Worm (Caenorhabditis elegans) whole organism, L4 larva: Measurements from ENCODE around the gene col-158.

Source experiments
- D1046.2 ChIP-seq: fragments of 200-800 bp; sonication (Bioruptor generic); IDR thresholded peaks from 2 replicates; pipeline ENCODE4 v1.3.6; 2022; ENCODE audit warnings: missing genetic modification characterization, missing compliant biosample characterization
- F10B5.3 ChIP-seq: sonication (generic microtip); optimal IDR thresholded peaks from 2 replicates; lab custom pipeline; 2016; ENCODE audit warnings: mild to moderate bottlenecking, missing genetic modification characterization, missing compliant biosample characterization
- F37D6.2 ChIP-seq: sonication (generic microtip); optimal IDR thresholded peaks from 2 replicates; lab custom pipeline; 2016; ENCODE audit warnings: mild to moderate bottlenecking, missing genetic modification characterization, missing compliant biosample characterization
- T20F7.1 ChIP-seq: fragments of 200-800 bp; sonication (Bioruptor generic); optimal IDR thresholded peaks from 2 replicates; lab custom pipeline; 2018; ENCODE audit warnings: mild to moderate bottlenecking, missing genetic modification characterization, missing compliant biosample characterization
- T26A8.4 ChIP-seq: fragments of 200-800 bp; sonication (Bioruptor generic); IDR thresholded peaks from 2 replicates; pipeline ENCODE4 v1.3.6; 2022; ENCODE audit warnings: missing genetic modification characterization, missing compliant biosample characterization
- Y105C5A.15 ChIP-seq: fragments of 200-800 bp; sonication (Bioruptor generic); IDR thresholded peaks from 2 replicates; pipeline ENCODE4 v1.3.6; 2022; ENCODE audit warnings: missing genetic modification characterization, missing compliant biosample characterization
- ZK337.2 ChIP-seq: fragments of 200-800 bp; sonication (Bioruptor generic); IDR thresholded peaks from 2 replicates; pipeline ENCODE4 v1.3.6; 2022; ENCODE audit warnings: missing genetic modification reagents, missing genetic modification characterization, missing compliant biosample characterization
- ZK546.5 ChIP-seq, 2 experiments: sonication (generic microtip); optimal IDR thresholded peaks; 2 replicates each; lab custom pipeline; 2017; ENCODE audit warnings: missing biosample characterization in 2 of 2, missing genetic modification characterization in 2 of 2
- arid-1 ChIP-seq: fragments of 200-800 bp; sonication (Bioruptor generic); conservative IDR thresholded peaks from 2 replicates; pipeline ENCODE4 v1.3.6; 2022; ENCODE audit warnings: missing genetic modification reagents, missing genetic modification characterization, missing compliant biosample characterization
- attf-4 ChIP-seq: sonication (generic microtip); optimal IDR thresholded peaks from 3 replicates; lab custom pipeline; 2017; ENCODE audit warnings: missing biosample characterization, missing genetic modification characterization
- daf-12 ChIP-seq: fragments of 150-350 bp; optimal IDR thresholded peaks from 2 replicates; lab custom pipeline; 2014; ENCODE audit warnings: missing biosample characterization, missing genetic modification reagents, missing genetic modification characterization
- daf-16 ChIP-seq, 3 experiments: sonication (generic microtip); optimal IDR thresholded peaks; 2 replicates each; lab custom pipeline; 2016 to 2017; ENCODE audit warnings: missing genetic modification characterization in 3 of 3, missing genetic modification reagents in 3 of 3, mild to moderate bottlenecking in 2 of 3, missing compliant biosample characterization in 2 of 3, missing biosample characterization in 1 of 3, moderate library complexity in 1 of 3
- duxl-1 ChIP-seq: sonication (generic microtip); optimal IDR thresholded peaks from 2 replicates; lab custom pipeline; 2016; ENCODE audit warnings: mild to moderate bottlenecking, missing genetic modification characterization, moderate library complexity, missing compliant biosample characterization; ENCODE audit not compliant: poor library complexity
- dve-1 ChIP-seq: sonication (generic microtip); optimal IDR thresholded peaks from 2 replicates; lab custom pipeline; 2017; ENCODE audit warnings: antibody characterized with exemption, mild to moderate bottlenecking, missing genetic modification characterization, missing compliant biosample characterization; ENCODE audit not compliant: insufficient read depth
- egl-27 ChIP-seq: sonication (generic microtip); optimal IDR thresholded peaks from 3 replicates; lab custom pipeline; 2017; ENCODE audit warnings: missing biosample characterization, missing genetic modification reagents, missing genetic modification characterization
- gei-8 ChIP-seq: fragments of 200-800 bp; sonication (Bioruptor generic); optimal IDR thresholded peaks from 2 replicates; lab custom pipeline; 2018; ENCODE audit warnings: mild to moderate bottlenecking, missing genetic modification characterization, missing compliant biosample characterization
- hif-1 ChIP-seq, 2 experiments: sonication (generic microtip); optimal IDR thresholded peaks; 2 replicates each; lab custom pipeline; 2016 to 2017; ENCODE audit warnings: missing compliant biosample characterization in 2 of 2, missing genetic modification characterization in 2 of 2, missing genetic modification reagents in 2 of 2, missing genotype in 2 of 2, mild to moderate bottlenecking in 1 of 2
- hlh-11 ChIP-seq: fragments of 200-800 bp; sonication (Bioruptor generic); optimal IDR thresholded peaks from 2 replicates; lab custom pipeline; 2018; ENCODE audit warnings: mild to moderate bottlenecking, missing genetic modification characterization, missing compliant biosample characterization
- hlh-30 ChIP-seq: sonication (generic microtip); optimal IDR thresholded peaks from 2 replicates; lab custom pipeline; 2017; ENCODE audit warnings: antibody characterized with exemption, mild to moderate bottlenecking, missing genetic modification characterization, missing compliant biosample characterization; ENCODE audit not compliant: insufficient read depth
- lin-15B ChIP-seq: fragments of 150-350 bp; sonication (generic microtip); optimal IDR thresholded peaks from 3 replicates; lab custom pipeline; 2014; ENCODE audit warnings: missing biosample characterization, missing genetic modification characterization
- lin-29 ChIP-seq: fragments of 200-800 bp; sonication (Bioruptor generic); IDR thresholded peaks from 2 replicates; pipeline ENCODE4 v1.3.6; 2022; ENCODE audit warnings: missing genetic modification reagents, missing genetic modification characterization, missing compliant biosample characterization
- lir-3 ChIP-seq: sonication (generic microtip); optimal IDR thresholded peaks from 2 replicates; lab custom pipeline; 2016; ENCODE audit warnings: mild to moderate bottlenecking, missing genetic modification characterization, missing compliant biosample characterization
- lsy-2 ChIP-seq, 2 experiments: fragments of 150-350 bp in 1 of 2; sonication (generic microtip) in 1 of 2; optimal IDR thresholded peaks; 2 replicates each; lab custom pipeline; 2014 to 2017; ENCODE audit warnings: missing biosample characterization in 2 of 2, missing genetic modification characterization in 2 of 2
- madf-5 ChIP-seq, 2 experiments: fragments of 200-800 bp; sonication (Bioruptor generic); IDR thresholded peaks; 2 replicates each; pipeline ENCODE4 v1.3.6; 2022; ENCODE audit warnings: missing compliant biosample characterization in 2 of 2, missing genetic modification characterization in 2 of 2
- madf-9 ChIP-seq: fragments of 200-800 bp; sonication (Bioruptor generic); conservative IDR thresholded peaks from 2 replicates; pipeline ENCODE4 v1.3.6; 2022; ENCODE audit warnings: missing genetic modification reagents, missing genetic modification characterization, missing compliant biosample characterization
- mdl-1 ChIP-seq, 2 experiments: fragments of 150-350 bp in 1 of 2; sonication (generic microtip) in 1 of 2; optimal IDR thresholded peaks; 2 replicates each; lab custom pipeline; 2014 to 2017; ENCODE audit warnings: missing biosample characterization in 2 of 2, missing genetic modification characterization in 2 of 2
- nhr-111 ChIP-seq: fragments of 200-800 bp; sonication (Bioruptor generic); optimal IDR thresholded peaks from 2 replicates; lab custom pipeline; 2018; ENCODE audit warnings: mild to moderate bottlenecking, missing genetic modification characterization, missing compliant biosample characterization
- nhr-237 ChIP-seq: sonication (generic microtip); optimal IDR thresholded peaks from 2 replicates; lab custom pipeline; 2017; ENCODE audit warnings: missing biosample characterization, missing genetic modification characterization
- nhr-28 ChIP-seq: fragments of 150-350 bp; optimal IDR thresholded peaks from 2 replicates; lab custom pipeline; 2014; ENCODE audit warnings: missing biosample characterization, missing genetic modification characterization
- nhr-48 ChIP-seq: sonication (generic microtip); optimal IDR thresholded peaks from 2 replicates; lab custom pipeline; 2016; ENCODE audit warnings: mild to moderate bottlenecking, missing genetic modification characterization, missing compliant biosample characterization
- nhr-6 ChIP-seq: fragments of 150-350 bp; optimal IDR thresholded peaks from 2 replicates; lab custom pipeline; 2014; ENCODE audit warnings: missing biosample characterization, missing genetic modification characterization
- pha-4 ChIP-seq, 2 experiments: fragments of 150-350 bp in 1 of 2; fragments of 200-800 bp in 1 of 2; sonication (Bioruptor generic) in 1 of 2; IDR thresholded peaks in 1 of 2; optimal IDR thresholded peaks in 1 of 2; 2 replicates each; pipeline versions ENCODE4 v1.3.6 to Lab custom; 2014 to 2022; ENCODE audit warnings: missing genetic modification characterization in 2 of 2, missing genetic modification reagents in 2 of 2, missing biosample characterization in 1 of 2, missing compliant biosample characterization in 1 of 2
- php-3 ChIP-seq: fragments of 200-800 bp; sonication (Bioruptor generic); IDR thresholded peaks from 2 replicates; pipeline ENCODE4 v1.3.6; 2022; ENCODE audit warnings: missing genetic modification reagents, missing genetic modification characterization, missing compliant biosample characterization
- pqm-1 ChIP-seq: sonication (generic microtip); optimal IDR thresholded peaks from 2 replicates; lab custom pipeline; 2017; ENCODE audit warnings: missing biosample characterization, missing genetic modification characterization
- saeg-2 ChIP-seq: fragments of 200-800 bp; sonication (Bioruptor generic); IDR thresholded peaks from 2 replicates; pipeline ENCODE4 v1.3.6; 2022; ENCODE audit warnings: missing genetic modification reagents, missing genetic modification characterization, missing compliant biosample characterization
- sdz-12 ChIP-seq: fragments of 200-800 bp; sonication (Bioruptor generic); optimal IDR thresholded peaks from 2 replicates; lab custom pipeline; 2018; ENCODE audit warnings: mild to moderate bottlenecking, missing genetic modification characterization, missing compliant biosample characterization
- skn-1 ChIP-seq: fragments of 150-350 bp; optimal IDR thresholded peaks from 2 replicates; lab custom pipeline; 2014; ENCODE audit warnings: missing biosample characterization, missing genetic modification characterization
- spr-1 ChIP-seq: sonication (generic microtip); optimal IDR thresholded peaks from 2 replicates; lab custom pipeline; 2016; ENCODE audit warnings: mild to moderate bottlenecking, missing genetic modification characterization, missing compliant biosample characterization
- spr-3 ChIP-seq: fragments of 200-800 bp; sonication (Bioruptor generic); optimal IDR thresholded peaks from 2 replicates; lab custom pipeline; 2018; ENCODE audit warnings: mild to moderate bottlenecking, missing genetic modification characterization, missing compliant biosample characterization
- tra-1 ChIP-seq: fragments of 200-800 bp; sonication (Bioruptor generic); IDR thresholded peaks from 2 replicates; pipeline ENCODE4 v1.3.6; 2022; ENCODE audit warnings: missing genetic modification reagents, missing genetic modification characterization, missing compliant biosample characterization
- unc-39 ChIP-seq: sonication (generic microtip); optimal IDR thresholded peaks from 2 replicates; lab custom pipeline; 2017; ENCODE audit warnings: missing biosample characterization, missing genetic modification characterization
- unc-62 ChIP-seq, 3 experiments: fragments of 150-350 bp in 1 of 3; sonication (generic microtip); optimal IDR thresholded peaks in 2 of 3; peaks in 1 of 3; 1 replicate in 1 of 3; 2 replicates in 2 of 3; lab custom pipeline; 2014 to 2017; ENCODE audit warnings: missing biosample characterization in 3 of 3, missing genetic modification characterization in 3 of 3, missing genetic modification reagents in 3 of 3, missing genotype in 1 of 3
- vab-7 ChIP-seq: fragments of 200-800 bp; sonication (Bioruptor generic); IDR thresholded peaks from 2 replicates; pipeline ENCODE4 v1.3.6; 2022; ENCODE audit warnings: missing genetic modification reagents, missing genetic modification characterization, missing compliant biosample characterization
- zip-11 ChIP-seq: fragments of 200-800 bp; sonication (Bioruptor generic); IDR thresholded peaks from 2 replicates; pipeline ENCODE4 v1.3.6; 2022; ENCODE audit warnings: missing genetic modification characterization, missing compliant biosample characterization
- zip-2 ChIP-seq: fragments of 150-350 bp; optimal IDR thresholded peaks from 2 replicates; lab custom pipeline; 2014; ENCODE audit warnings: missing biosample characterization, missing genetic modification characterization
- ztf-7 ChIP-seq: fragments of 150-350 bp; optimal IDR thresholded peaks from 2 replicates; lab custom pipeline; 2014; ENCODE audit warnings: missing biosample characterization, missing genetic modification characterization

Gene col-158

DNA sequence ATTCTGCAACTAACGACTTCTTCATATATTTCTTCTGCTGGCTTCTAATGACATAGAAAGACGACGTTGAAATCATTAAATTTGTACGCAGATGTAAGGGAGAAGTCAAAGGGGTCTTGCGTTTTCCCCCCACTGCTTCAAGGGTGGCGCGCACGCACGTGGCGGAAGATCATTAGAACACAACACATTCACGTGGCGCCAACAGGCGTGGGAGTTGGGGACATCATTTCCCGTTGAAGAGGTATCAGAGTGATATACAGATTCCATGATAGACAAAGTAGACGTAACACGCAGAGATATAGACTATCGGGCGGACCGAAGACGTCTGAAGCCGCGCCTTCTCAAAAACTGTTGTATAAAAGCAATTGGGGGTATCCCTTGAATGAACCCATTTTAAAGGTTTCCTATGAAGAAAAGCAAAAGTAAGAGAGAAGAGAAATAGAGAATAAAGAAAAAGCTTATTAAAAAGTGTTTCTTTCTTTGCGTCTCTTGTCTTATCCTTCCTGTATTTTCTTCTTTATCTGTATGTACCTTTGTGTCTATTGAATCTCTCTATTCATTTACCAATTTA, 30.0 kb upstream of the col-158 start (continued):
- peak in 1 of 2 experiments; percentile 67 for TF ChIP-seq lsy-2 (tag; optimal IDR thresholded peaks at IDR 0.05; lab: Kevin White, UChicago)
- TF ChIP-seq nhr-111 = no peak
- TF ChIP-seq egl-27 = no peak
- TF ChIP-seq lin-15B (tag; lab: Kevin White, UChicago) = no peak
- TF ChIP-seq attf-4 (tag; lab: Kevin White, UChicago) = no peak
- no peak for TF ChIP-seq ztf-7 (tag; lab: Kevin White, UChicago)
- no peak for TF ChIP-seq madf-5 (GFP tag; IDR thresholded peaks at IDR 0.05; lab: Robert Waterston, UW)
- peak; percentile 99 for TF ChIP-seq nhr-48 (tag; lab: Kevin White, UChicago)
- TF ChIP-seq T26A8.4 (GFP tag; lab: Robert Waterston, UW) = peak; percentile 59
- TF ChIP-seq Y105C5A.15 = no peak
- no peak for TF ChIP-seq daf-12 (tag; lab: Kevin White, UChicago)
- no peak for TF ChIP-seq zip-11
- no peak for TF ChIP-seq lir-3 (tag; lab: Kevin White, UChicago)
- TF ChIP-seq mdl-1 (tag; optimal IDR thresholded peaks at IDR 0.05; lab: Kevin White, UChicago) = peak; percentile 88 to 92
- TF ChIP-seq zip-2 (tag; lab: Kevin White, UChicago) = no peak
- peak; percentile 32 for TF ChIP-seq nhr-28
- TF ChIP-seq pha-4 (GFP tag; IDR thresholded peaks at IDR 0.05; lab: Robert Waterston, UW) = no peak
- TF ChIP-seq pha-4 (tag; optimal IDR thresholded peaks at IDR 0.05; lab: Kevin White, UChicago) = no peak
- no peak for TF ChIP-seq F37D6.2 (tag; lab: Kevin White, UChicago)
- no peak for TF ChIP-seq madf-9 (GFP tag; lab: Robert Waterston, UW)
- TF ChIP-seq nhr-6 (tag; lab: Kevin White, UChicago) = no peak
- peak; percentile 31 for TF ChIP-seq sdz-12 (GFP tag; lab: Kevin White, UChicago)
- no peak for TF ChIP-seq spr-3 (GFP tag; lab: Kevin White, UChicago)
- TF ChIP-seq skn-1 = no peak
- TF ChIP-seq php-3 (GFP tag; lab: Robert Waterston, UW) = no peak
- no peak for TF ChIP-seq pqm-1 (tag; lab: Kevin White, UChicago)
- TF ChIP-seq ZK337.2 (GFP tag; lab: Robert Waterston, UW) = no peak
- peak; percentile 82 for TF ChIP-seq hlh-30 (tag; lab: Kevin White, UChicago)
- peak in 1 of 2 experiments; percentile 93 for TF ChIP-seq unc-62 (GFP tag; optimal IDR thresholded peaks at IDR 0.05 in 1 of 2; lab: Kevin White, UChicago)
- TF ChIP-seq unc-62 (tag; optimal IDR thresholded peaks at IDR 0.05; lab: Kevin White, UChicago) = no peak
- TF ChIP-seq saeg-2 (GFP tag; lab: Robert Waterston, UW) = 0 out of 2 replicates have a peak, but pooled peaks have one; percentile 5
- TF ChIP-seq duxl-1 (tag; lab: Kevin White, UChicago) = peak; percentile 28
- no peak for TF ChIP-seq ZK546.5 (tag; optimal IDR thresholded peaks at IDR 0.05; lab: Kevin White, UChicago)
- peak; percentile 63; the same call in 1 of the 2 replicates for TF ChIP-seq lin-29 (GFP tag; lab: Robert Waterston, UW)

- TF ChIP-seq gei-8 (GFP tag; lab: Kevin White, UChicago) (no peak), nhr-28 (peak; percentile 28), daf-16 (GFP tag; optimal IDR thresholded peaks at IDR 0.05; lab: Kevin White, UChicago) (no peak), daf-16 (tag; optimal IDR thresholded peaks at IDR 0.05; lab: Kevin White, UChicago) (no peak), F10B5.3 (no peak), vab-7 (no peak), lir-3 (tag; lab: Kevin White, UChicago) (no peak), lsy-2 (tag; optimal IDR thresholded peaks at IDR 0.05; lab: Kevin White, UChicago) (peak in 1 of 2 experiments; percentile 34), nhr-48 (tag; lab: Kevin White, UChicago) (peak; percentile 56), arid-1 (GFP tag; lab: Robert Waterston, UW) (no peak), spr-1 (tag; lab: Kevin White, UChicago) (no peak), unc-39 (no peak), spr-3 (GFP tag; lab: Kevin White, UChicago) (no peak), hif-1 (tag; optimal IDR thresholded peaks at IDR 0.05; lab: Kevin White, UChicago) (no peak), tra-1 (GFP tag; lab: Robert Waterston, UW) (no peak), D1046.2 (GFP tag; lab: Robert Waterston, UW) (no peak), pha-4 (GFP tag; IDR thresholded peaks at IDR 0.05; lab: Robert Waterston, UW) (no peak), pha-4 (tag; optimal IDR thresholded peaks at IDR 0.05; lab: Kevin White, UChicago) (no peak), T20F7.1 (GFP tag; lab: Kevin White, UChicago) (peak; percentile 24), nhr-237 (tag; lab: Kevin White, UChicago) (no peak), mdl-1 (tag; optimal IDR thresholded peaks at IDR 0.05; lab: Kevin White, UChicago) (peak in 1 of 2 experiments; percentile 17), dve-1 (tag; lab: Kevin White, UChicago) (peak; percentile 1), hlh-11 (tag; lab: Kevin White, UChicago) (peak; percentile 20)
- TF ChIP-seq, all 104 proteins: peak for 7
Measured at ce11 chrV:11800486-11800885, 28.9 kb upstream of the col-158 start.
